Worm (Caenorhabditis elegans): ENCODE data around the gene nmur-3.

DNA sequence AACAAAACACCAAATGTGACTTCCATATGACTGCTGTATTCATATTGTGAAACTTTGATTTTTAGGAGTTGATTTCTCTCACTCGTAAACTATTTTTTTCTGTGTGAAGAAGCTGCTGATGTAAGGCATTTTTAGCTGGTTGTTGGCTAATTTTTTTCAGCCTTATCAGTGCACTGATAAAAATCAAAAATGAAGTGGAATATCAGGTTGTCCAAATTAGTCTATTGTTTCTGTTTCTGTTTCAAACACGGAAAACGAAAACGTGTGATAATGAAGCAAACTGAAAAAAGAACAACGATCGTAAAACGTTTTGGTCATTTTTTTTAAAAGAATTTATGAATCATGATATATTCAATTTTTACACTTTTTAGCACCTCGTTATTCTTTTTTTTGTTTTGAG, 14.5 kb downstream of the nmur-3 start:
- TF ChIP-seq C34F6.9 (tag; optimal IDR thresholded peaks at IDR 0.05): no peak
- no peak for TF ChIP-seq ama-1 (optimal IDR thresholded peaks at IDR 0.05)
- no peak for TF ChIP-seq nhr-11 (tag; optimal IDR thresholded peaks at IDR 0.05)
- TF ChIP-seq blmp-1 (tag; optimal IDR thresholded peaks at IDR 0.05; ENCODE audit: insufficient read depth): no peak
- TF ChIP-seq unc-62 (GFP tag; optimal IDR thresholded peaks at IDR 0.05): no peak
- no peak for TF ChIP-seq ztf-4 (tag; optimal IDR thresholded peaks at IDR 0.05)
- no peak for TF ChIP-seq nhr-129 (tag; optimal IDR thresholded peaks at IDR 0.05)
- no peak for TF ChIP-seq ceh-82 (tag; optimal IDR thresholded peaks at IDR 0.05)
- TF ChIP-seq skn-1 (tag; optimal IDR thresholded peaks at IDR 0.05): no peak

Measured in whole organism, L2 larva.